Worm (Caenorhabditis elegans) whole organism, L2 larva: ENCODE results near the gene srh-82.

ENCODE experiments used
- ama-1 ChIP-seq: fragments of 150-350 bp; optimal IDR thresholded peaks from 2 replicates; lab custom pipeline; 2018; ENCODE audit warnings: inconsistent platforms
- blmp-1 ChIP-seq: sonication (generic microtip); optimal IDR thresholded peaks from 2 replicates; lab custom pipeline; 2017; ENCODE audit warnings: missing genetic modification characterization, mild to moderate bottlenecking, missing compliant biosample characterization, antibody characterized with exemption, moderate library complexity; ENCODE audit not compliant: insufficient read depth
- dmd-4 ChIP-seq: sonication (generic microtip); optimal IDR thresholded peaks from 2 replicates; lab custom pipeline; 2017; ENCODE audit warnings: missing biosample characterization, missing genetic modification characterization
- gmeb-1 ChIP-seq: fragments of 150-350 bp; optimal IDR thresholded peaks from 2 replicates; lab custom pipeline; 2014; ENCODE audit warnings: missing biosample characterization, missing genetic modification characterization
- lin-39 ChIP-seq: fragments of 150-350 bp; optimal IDR thresholded peaks from 2 replicates; lab custom pipeline; 2014; ENCODE audit warnings: missing biosample characterization, missing genetic modification reagents, missing genetic modification characterization
- mab-5 ChIP-seq: fragments of 150-350 bp; optimal IDR thresholded peaks from 2 replicates; lab custom pipeline; 2014; ENCODE audit warnings: missing biosample characterization, missing genetic modification characterization
- nhr-10 ChIP-seq: sonication (generic microtip); optimal IDR thresholded peaks from 2 replicates; lab custom pipeline; 2017; ENCODE audit warnings: missing biosample characterization, missing genetic modification characterization
- nhr-11 ChIP-seq: fragments of 150-350 bp; optimal IDR thresholded peaks from 2 replicates; lab custom pipeline; 2014; ENCODE audit warnings: missing biosample characterization, missing genetic modification characterization
- nhr-237 ChIP-seq: fragments of 150-350 bp; optimal IDR thresholded peaks from 2 replicates; lab custom pipeline; 2014; ENCODE audit warnings: missing biosample characterization, missing genetic modification characterization
- peb-1 ChIP-seq: fragments of 150-350 bp; optimal IDR thresholded peaks from 2 replicates; lab custom pipeline; 2014; ENCODE audit warnings: missing biosample characterization, missing genetic modification characterization
- skn-1 ChIP-seq: sonication (generic microtip); optimal IDR thresholded peaks from 2 replicates; lab custom pipeline; 2017; ENCODE audit warnings: missing biosample characterization, missing genetic modification characterization
- snpc-4 ChIP-seq: fragments of 150-350 bp; optimal IDR thresholded peaks from 2 replicates; lab custom pipeline; 2014; ENCODE audit warnings: missing biosample characterization, missing genetic modification characterization
- ztf-4 ChIP-seq: fragments of 150-350 bp; optimal IDR thresholded peaks from 2 replicates; lab custom pipeline; 2014; ENCODE audit warnings: missing biosample characterization, missing genetic modification characterization

ce11 chrV:103977-104376 lies 40.9 kb upstream of the srh-82 start, which contains the start of gene rps-27:
- no peak for TF ChIP-seq nhr-11 (tag; lab: Kevin White, UChicago)
- no peak for TF ChIP-seq skn-1
- no peak for TF ChIP-seq mab-5 (tag; lab: Kevin White, UChicago)
- no peak for TF ChIP-seq nhr-10 (tag; lab: Kevin White, UChicago)
- no peak for TF ChIP-seq ztf-4 (tag; lab: Kevin White, UChicago)
- TF ChIP-seq nhr-237 (tag; lab: Kevin White, UChicago) = no peak
- TF ChIP-seq blmp-1 (tag; lab: Kevin White, UChicago) = no peak
- TF ChIP-seq dmd-4 (tag; lab: Kevin White, UChicago) = no peak
- no peak for TF ChIP-seq peb-1 (tag; lab: Kevin White, UChicago)
- TF ChIP-seq gmeb-1 = no peak
- no peak for TF ChIP-seq ama-1 (lab: Kevin White, UChicago)
- TF ChIP-seq lin-39 (tag; lab: Kevin White, UChicago) = no peak
- no peak for TF ChIP-seq snpc-4 (tag; lab: Kevin White, UChicago)
